Worm (Caenorhabditis elegans) whole organism, L2 larva: ENCODE measurements around the gene spk-1.

Source experiments
- R02D3.7 ChIP-seq: fragments of 150-350 bp; optimal IDR thresholded peaks from 2 replicates; lab custom pipeline; 2014; ENCODE audit warnings: missing biosample characterization, missing genetic modification characterization
- dmd-4 ChIP-seq: sonication (generic microtip); optimal IDR thresholded peaks from 2 replicates; lab custom pipeline; 2017; ENCODE audit warnings: missing biosample characterization, missing genetic modification characterization
- elt-1 ChIP-seq: fragments of 150-350 bp; optimal IDR thresholded peaks from 2 replicates; lab custom pipeline; 2014; ENCODE audit warnings: missing biosample characterization, missing genetic modification characterization
- elt-3 ChIP-seq: sonication (generic microtip); optimal IDR thresholded peaks from 2 replicates; lab custom pipeline; 2017; ENCODE audit warnings: missing biosample characterization, missing genetic modification characterization
- fos-1 ChIP-seq: fragments of 150-350 bp; optimal IDR thresholded peaks from 2 replicates; lab custom pipeline; 2014; ENCODE audit warnings: missing biosample characterization, missing genetic modification characterization
- lin-11 ChIP-seq: fragments of 150-350 bp; sonication (generic microtip); optimal IDR thresholded peaks from 2 replicates; lab custom pipeline; 2014; ENCODE audit warnings: missing biosample characterization, missing genetic modification characterization, inconsistent platforms, mixed read lengths
- mdl-1 ChIP-seq, 2 experiments: fragments of 150-350 bp in 1 of 2; sonication (generic microtip) in 1 of 2; optimal IDR thresholded peaks; 2 replicates each; lab custom pipeline; 2017; ENCODE audit warnings: missing biosample characterization in 2 of 2, missing genetic modification characterization in 2 of 2
- nhr-11 ChIP-seq: fragments of 150-350 bp; optimal IDR thresholded peaks from 2 replicates; lab custom pipeline; 2014; ENCODE audit warnings: missing biosample characterization, missing genetic modification characterization
- nhr-12 ChIP-seq: fragments of 150-350 bp; optimal IDR thresholded peaks from 2 replicates; lab custom pipeline; 2014; ENCODE audit warnings: missing biosample characterization, missing genetic modification characterization
- snpc-4 ChIP-seq: fragments of 150-350 bp; optimal IDR thresholded peaks from 2 replicates; lab custom pipeline; 2014; ENCODE audit warnings: missing biosample characterization, missing genetic modification characterization
- unc-62 ChIP-seq: fragments of 150-350 bp; optimal IDR thresholded peaks from 2 replicates; lab custom pipeline; 2014; ENCODE audit warnings: missing biosample characterization, missing genetic modification reagents, missing genetic modification characterization
- ztf-11 ChIP-seq: sonication (generic microtip); optimal IDR thresholded peaks from 2 replicates; lab custom pipeline; 2017; ENCODE audit warnings: missing biosample characterization, missing genetic modification characterization

DNA sequence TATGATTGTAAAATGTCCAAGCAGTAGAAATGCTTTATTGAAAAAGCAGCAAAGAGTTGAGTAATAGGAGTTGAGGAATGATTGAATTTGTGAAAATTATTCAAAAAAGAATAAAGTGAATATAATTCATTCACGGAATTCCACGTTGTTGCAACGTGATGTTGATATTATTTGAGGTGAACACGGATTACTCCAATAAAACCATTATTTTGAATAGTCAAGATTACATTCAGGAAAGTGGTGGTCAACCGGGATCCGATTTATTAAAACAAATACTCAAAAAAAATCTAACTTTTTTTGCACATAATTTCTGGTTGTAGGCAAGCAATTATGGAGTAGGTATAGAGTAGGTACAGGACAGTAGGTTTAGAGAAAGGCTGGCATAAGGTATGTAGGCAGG lies 29.0 kb downstream of the spk-1 start, which contains the start of gene bre-3:
- no peak for TF ChIP-seq mdl-1 (tag; optimal IDR thresholded peaks at IDR 0.05; lab: Kevin White, UChicago)
- no peak for TF ChIP-seq elt-3 (tag; lab: Kevin White, UChicago)
- TF ChIP-seq ztf-11, result no peak
- TF ChIP-seq unc-62, result no peak
- no peak for TF ChIP-seq lin-11
- no peak for TF ChIP-seq nhr-12 (tag; lab: Kevin White, UChicago)
- TF ChIP-seq snpc-4 (tag; lab: Kevin White, UChicago), result no peak
- no peak for TF ChIP-seq elt-1 (tag; lab: Kevin White, UChicago)
- TF ChIP-seq dmd-4 (tag; lab: Kevin White, UChicago), result no peak
- no peak for TF ChIP-seq R02D3.7
- TF ChIP-seq nhr-11 (tag; lab: Kevin White, UChicago), result no peak
- no peak for TF ChIP-seq fos-1
